Fruit fly (Drosophila melanogaster) Kc167 (cell line): ENCODE data around the gene Nup98-96.

Experiments
- Myc ChIP-seq: fragments of >200 bp; optimal IDR thresholded peaks from 2 replicates; lab custom pipeline; 2017; ENCODE audit warnings: missing external identifiers
- Sin3A ChIP-seq: fragments of >200 bp; optimal IDR thresholded peaks from 2 replicates; lab custom pipeline; 2018; ENCODE audit warnings: missing external identifiers
- h ChIP-seq: fragments of >200 bp; optimal IDR thresholded peaks from 3 replicates; lab custom pipeline; 2018; ENCODE audit warnings: missing external identifiers
- insv ChIP-seq: fragments of >200 bp; optimal IDR thresholded peaks from 3 replicates; lab custom pipeline; 2018; ENCODE audit warnings: missing external identifiers
- psq ChIP-seq: fragments of >200 bp; optimal IDR thresholded peaks from 2 replicates; lab custom pipeline; 2017; ENCODE audit warnings: missing external identifiers
- ttk ChIP-seq: sonication (Bioruptor generic); optimal IDR thresholded peaks from 2 replicates; lab custom pipeline; 2017; ENCODE audit warnings: missing external identifiers

Gene Nup98-96

dm6 chr3R:23735648-23736047, 45.8 kb downstream of the Nup98-96 start:
- TF ChIP-seq insv (lab: Kevin White, UChicago) (no peak), h (lab: Kevin White, UChicago) (no peak), Myc (lab: Kevin White, UChicago) (no peak), psq (lab: Kevin White, UChicago) (no peak), Sin3A (lab: Kevin White, UChicago) (no peak), ttk (lab: Kevin White, UChicago) (no peak)

- no peak for TF ChIP-seq psq (lab: Kevin White, UChicago)
- no peak for TF ChIP-seq Sin3A (lab: Kevin White, UChicago)
- TF ChIP-seq Myc (lab: Kevin White, UChicago): no peak
- TF ChIP-seq h (lab: Kevin White, UChicago): no peak
- TF ChIP-seq ttk (lab: Kevin White, UChicago): no peak
These were observed 46.6 kb downstream of the Nup98-96 start for dm6 chr3R:23734573-23735404.

DNA sequence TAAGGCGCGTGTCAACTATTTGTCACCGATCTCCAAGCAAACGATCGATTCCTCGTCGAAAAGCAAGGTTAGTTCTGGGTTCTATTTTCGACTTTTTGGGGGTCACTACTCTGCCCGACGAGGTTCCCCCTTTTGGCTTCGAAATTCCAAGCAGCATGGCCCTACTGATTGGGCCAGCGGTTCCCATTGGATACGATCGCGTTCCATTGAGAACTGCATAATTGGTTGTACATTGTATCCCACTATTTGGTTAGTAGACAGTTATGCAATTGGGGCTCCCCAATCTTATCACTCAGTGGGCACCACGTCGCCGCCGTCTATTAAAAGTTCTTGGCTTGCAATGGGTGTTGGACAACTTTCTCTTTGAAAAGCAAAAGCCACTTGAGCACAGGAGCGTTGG, 47.6 kb downstream of the Nup98-96 start:
- TF ChIP-seq Myc (lab: Kevin White, UChicago) (no peak), insv (lab: Kevin White, UChicago) (no peak), ttk (lab: Kevin White, UChicago) (no peak), h (lab: Kevin White, UChicago) (no peak), psq (lab: Kevin White, UChicago) (no peak), Sin3A (lab: Kevin White, UChicago) (no peak)

DNA sequence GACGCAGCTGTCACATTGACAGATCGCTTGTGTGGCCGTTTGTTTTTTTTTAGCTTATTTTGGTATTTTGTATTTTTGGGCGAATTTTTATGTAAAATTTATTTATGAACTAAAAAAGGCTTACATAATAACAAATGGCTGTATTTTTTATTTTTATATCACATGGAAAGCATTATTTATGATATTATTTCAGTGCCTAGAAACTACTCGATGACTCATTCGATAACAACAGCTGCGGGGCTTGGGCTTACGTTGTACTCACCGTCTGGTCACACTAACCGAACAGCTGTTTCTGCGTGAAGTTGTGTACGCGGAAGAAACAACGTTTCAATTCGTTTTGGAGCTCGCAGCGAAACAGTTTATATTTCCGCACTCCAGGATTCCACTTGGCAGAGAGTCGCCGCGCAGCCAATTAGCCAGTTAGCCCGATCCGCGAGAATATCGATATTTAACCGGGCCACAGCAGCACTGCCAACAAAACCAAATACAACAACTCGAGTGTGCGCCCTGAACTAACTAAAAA, 48.4 kb downstream of the Nup98-96 start, which contains the start of the genes Hmgcr and Rpn9:
Hmgcr (plus strand) TSS at position 335 of the 523 bp plus-strand sequence.
Rpn9 (minus strand) TSS at position 473 of the 523 bp plus-strand sequence.
- TF ChIP-seq psq (lab: Kevin White, UChicago): peak; percentile 83
- TF ChIP-seq insv (lab: Kevin White, UChicago): no peak

DNA sequence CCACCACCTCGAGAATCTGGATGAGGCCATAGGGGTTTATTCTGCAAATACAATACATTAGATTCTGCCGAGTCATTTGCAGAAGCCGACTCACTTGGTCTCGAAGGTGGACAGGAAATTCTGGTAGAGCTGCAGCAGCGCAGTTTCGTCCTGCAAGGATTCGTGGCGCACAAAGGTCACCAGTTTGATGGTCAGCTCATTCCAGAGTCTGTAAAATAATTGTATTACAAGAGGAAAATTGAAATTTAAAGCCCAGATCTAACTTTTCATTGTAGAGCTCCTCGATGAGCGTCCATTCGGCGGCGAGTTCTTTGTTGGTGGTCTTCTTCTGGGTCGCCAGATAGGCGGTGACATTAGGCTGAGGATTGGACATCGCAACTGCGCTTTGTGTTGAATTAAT, 48.9 kb downstream of the Nup98-96 start:
- TF ChIP-seq insv (lab: Kevin White, UChicago) (no peak), psq (lab: Kevin White, UChicago) (no peak), Sin3A (lab: Kevin White, UChicago) (no peak), h (lab: Kevin White, UChicago) (no peak), Myc (lab: Kevin White, UChicago) (no peak), ttk (lab: Kevin White, UChicago) (no peak)

- TF ChIP-seq Sin3A (lab: Kevin White, UChicago) (no peak), psq (lab: Kevin White, UChicago) (no peak), h (lab: Kevin White, UChicago) (no peak), Myc (lab: Kevin White, UChicago) (no peak), ttk (lab: Kevin White, UChicago) (no peak), insv (lab: Kevin White, UChicago) (no peak)
These were observed 51.0 kb downstream of the Nup98-96 start for dm6 chr3R:23730472-23730801.

- no peak for TF ChIP-seq Myc (lab: Kevin White, UChicago)
- TF ChIP-seq psq (lab: Kevin White, UChicago): no peak
- TF ChIP-seq h (lab: Kevin White, UChicago): no peak
- no peak for TF ChIP-seq ttk (lab: Kevin White, UChicago)
- TF ChIP-seq insv (lab: Kevin White, UChicago): no peak
- TF ChIP-seq Sin3A (lab: Kevin White, UChicago): no peak
These were observed 51.6 kb downstream of the Nup98-96 start for dm6 chr3R:23729632-23730471.

DNA sequence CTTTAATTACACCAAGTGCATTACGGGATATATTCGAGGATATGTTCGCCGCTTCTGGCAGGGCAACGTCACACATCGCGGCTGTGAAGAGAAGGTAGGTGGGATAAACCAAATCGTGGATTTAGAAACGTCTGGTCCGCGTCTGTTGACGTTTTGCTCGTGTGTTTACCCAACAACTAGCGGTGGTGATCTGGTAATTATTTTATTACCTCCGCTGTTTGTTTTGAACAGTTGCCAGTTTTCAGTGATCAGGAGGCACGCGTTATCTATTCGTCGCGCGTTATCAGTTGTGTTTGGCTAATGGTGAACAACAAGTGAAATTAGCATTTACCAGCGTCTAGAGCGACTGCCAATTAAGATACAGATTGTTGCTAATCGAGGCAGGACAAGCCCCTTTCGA, 52.4 kb downstream of the Nup98-96 start:
- TF ChIP-seq insv (lab: Kevin White, UChicago): no peak
- TF ChIP-seq psq (lab: Kevin White, UChicago): no peak
- no peak for TF ChIP-seq Sin3A (lab: Kevin White, UChicago)
- TF ChIP-seq Myc (lab: Kevin White, UChicago): no peak
- TF ChIP-seq h (lab: Kevin White, UChicago): no peak
- no peak for TF ChIP-seq ttk (lab: Kevin White, UChicago)

DNA sequence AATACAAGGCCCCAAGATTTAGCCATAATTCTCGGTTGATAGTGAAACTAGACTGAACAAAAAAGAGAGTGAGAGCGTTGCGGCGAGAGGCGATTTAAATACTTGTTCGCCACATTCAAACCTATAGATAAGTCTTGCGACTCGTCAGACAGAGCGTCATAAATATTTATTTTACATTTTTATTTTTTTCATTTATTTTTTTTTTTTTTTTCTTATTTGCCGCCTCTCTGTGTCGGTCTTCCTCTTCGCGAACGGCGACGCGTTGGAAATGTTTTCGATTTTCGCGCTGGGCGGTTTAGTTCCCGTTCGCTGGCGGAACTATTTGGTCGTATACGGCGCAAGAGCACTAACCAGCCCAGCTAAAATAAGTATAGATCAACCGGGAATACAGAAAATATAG, 53.3 kb downstream of the Nup98-96 start:
- TF ChIP-seq psq (lab: Kevin White, UChicago) (no peak), Myc (lab: Kevin White, UChicago) (no peak), ttk (lab: Kevin White, UChicago) (no peak), Sin3A (lab: Kevin White, UChicago) (no peak), h (lab: Kevin White, UChicago) (no peak), insv (lab: Kevin White, UChicago) (no peak)

- TF ChIP-seq Sin3A (lab: Kevin White, UChicago) (no peak), psq (lab: Kevin White, UChicago) (no peak), h (lab: Kevin White, UChicago) (no peak), ttk (lab: Kevin White, UChicago) (no peak), insv (lab: Kevin White, UChicago) (no peak), Myc (lab: Kevin White, UChicago) (no peak)
These were observed 53.8 kb downstream of the Nup98-96 start for dm6 chr3R:23727657-23728056.

DNA sequence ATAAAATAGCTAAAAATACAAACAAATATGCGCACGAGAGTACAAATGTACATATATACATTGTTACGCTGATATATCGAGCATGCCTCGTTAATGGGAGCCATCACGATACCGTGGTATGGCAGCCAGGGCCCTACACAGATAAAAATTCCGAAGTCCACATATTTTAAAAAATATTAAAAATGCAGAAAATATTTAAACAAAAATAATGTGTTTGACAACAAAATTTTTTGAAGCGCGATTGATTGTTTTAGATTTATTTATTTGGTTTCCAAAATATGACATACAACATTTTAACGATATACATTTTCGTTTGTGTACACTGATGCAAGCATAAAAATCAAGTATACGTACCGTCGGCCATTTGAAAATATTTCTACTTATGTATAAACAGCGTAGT, 54.7 kb downstream of the Nup98-96 start:
- TF ChIP-seq Myc (lab: Kevin White, UChicago) (no peak), Sin3A (lab: Kevin White, UChicago) (no peak), psq (lab: Kevin White, UChicago) (no peak), h (lab: Kevin White, UChicago) (no peak), ttk (lab: Kevin White, UChicago) (no peak), insv (lab: Kevin White, UChicago) (no peak)
